Worm (Caenorhabditis elegans) whole organism, L2 larva: ENCODE data around the gene JC8.16.

ENCODE experiments used
- F13H6.1 ChIP-seq: sonication (generic microtip); optimal IDR thresholded peaks from 2 replicates; lab custom pipeline; 2016; ENCODE audit warnings: missing genetic modification characterization, missing compliant biosample characterization
- R02D3.7 ChIP-seq: fragments of 150-350 bp; optimal IDR thresholded peaks from 2 replicates; lab custom pipeline; 2014; ENCODE audit warnings: missing biosample characterization, missing genetic modification characterization
- aly-2 ChIP-seq: fragments of 150-350 bp; optimal IDR thresholded peaks from 2 replicates; lab custom pipeline; 2014; ENCODE audit warnings: missing biosample characterization, missing genetic modification characterization
- ceh-82 ChIP-seq: fragments of 150-350 bp; optimal IDR thresholded peaks from 2 replicates; lab custom pipeline; 2014; ENCODE audit warnings: missing biosample characterization, missing genetic modification characterization
- dmd-4 ChIP-seq: sonication (generic microtip); optimal IDR thresholded peaks from 2 replicates; lab custom pipeline; 2017; ENCODE audit warnings: missing biosample characterization, missing genetic modification characterization
- nhr-11 ChIP-seq: fragments of 150-350 bp; optimal IDR thresholded peaks from 2 replicates; lab custom pipeline; 2014; ENCODE audit warnings: missing biosample characterization, missing genetic modification characterization
- nhr-25 ChIP-seq: fragments of 150-350 bp; sonication (generic microtip); optimal IDR thresholded peaks from 3 replicates; lab custom pipeline; 2014; ENCODE audit warnings: missing biosample characterization, missing genetic modification characterization
- snpc-4 ChIP-seq: fragments of 150-350 bp; optimal IDR thresholded peaks from 2 replicates; lab custom pipeline; 2014; ENCODE audit warnings: missing biosample characterization, missing genetic modification characterization
- unc-62 ChIP-seq: fragments of 150-350 bp; optimal IDR thresholded peaks from 2 replicates; lab custom pipeline; 2014; ENCODE audit warnings: missing biosample characterization, missing genetic modification reagents, missing genetic modification characterization
- ztf-11 ChIP-seq: sonication (generic microtip); optimal IDR thresholded peaks from 2 replicates; lab custom pipeline; 2017; ENCODE audit warnings: missing biosample characterization, missing genetic modification characterization

- no peak for TF ChIP-seq dmd-4
- no peak for TF ChIP-seq unc-62 (GFP tag; lab: Kevin White, UChicago)
- TF ChIP-seq ceh-82 (tag; lab: Kevin White, UChicago), result no peak
- TF ChIP-seq nhr-25, result no peak
- no peak for TF ChIP-seq snpc-4
- TF ChIP-seq R02D3.7 (tag; lab: Kevin White, UChicago), result no peak
- no peak for TF ChIP-seq aly-2 (tag; lab: Kevin White, UChicago)
- TF ChIP-seq F13H6.1 (tag; lab: Kevin White, UChicago), result no peak
- TF ChIP-seq nhr-11 (tag; lab: Kevin White, UChicago), result no peak
- TF ChIP-seq ztf-11, result no peak
Observed at ce11 chrIV:13261778-13262177, 2.8 kb downstream of the JC8.16 start.
